Worm (Caenorhabditis elegans) whole organism, late embryonic: ENCODE data around the gene C33D9.3.

Experiments
- hlh-6 ChIP-seq: sonication (generic microtip); optimal IDR thresholded peaks from 2 replicates; lab custom pipeline; 2016; ENCODE audit warnings: missing genotype, missing genetic modification characterization, missing compliant biosample characterization
- syd-9 ChIP-seq: sonication (generic microtip); optimal IDR thresholded peaks from 2 replicates; lab custom pipeline; 2016; ENCODE audit warnings: mild to moderate bottlenecking, missing genetic modification characterization, moderate library complexity, missing compliant biosample characterization

- TF ChIP-seq hlh-6 (tag; lab: Kevin White, UChicago) (no peak), syd-9 (no peak)
Measured at ce11 chrIV:8752492-8752891, 40.2 kb downstream of the C33D9.3 start.
